Worm (Caenorhabditis elegans) whole organism, late embryonic: ENCODE results near the gene flp-26.
A peak's percentile ranks its signal among the peaks of the same experiment; 100 is the strongest.

Experiments used
- C08G9.2 ChIP-seq: sonication (generic microtip); optimal IDR thresholded peaks from 2 replicates; lab custom pipeline; 2016; ENCODE audit warnings: mild to moderate bottlenecking, missing genetic modification characterization, moderate library complexity, missing compliant biosample characterization
- F13H6.1 ChIP-seq: sonication (generic microtip); optimal IDR thresholded peaks from 2 replicates; lab custom pipeline; 2016; ENCODE audit warnings: missing genetic modification characterization, missing compliant biosample characterization
- K09A11.1 ChIP-seq: sonication (generic microtip); optimal IDR thresholded peaks from 2 replicates; lab custom pipeline; 2017; ENCODE audit warnings: antibody characterized with exemption, mild to moderate bottlenecking, missing genetic modification characterization, missing compliant biosample characterization; ENCODE audit not compliant: insufficient read depth
- ama-1 ChIP-seq: fragments of 150-350 bp; optimal IDR thresholded peaks from 2 replicates; lab custom pipeline; 2014
- ceh-18 ChIP-seq: sonication (generic microtip); optimal IDR thresholded peaks from 2 replicates; lab custom pipeline; 2016; ENCODE audit warnings: missing genetic modification characterization, missing compliant biosample characterization
- ceh-2 ChIP-seq: sonication (generic microtip); optimal IDR thresholded peaks from 2 replicates; lab custom pipeline; 2016; ENCODE audit warnings: missing genotype, missing genetic modification characterization, missing compliant biosample characterization
- ceh-30 ChIP-seq: fragments of 150-350 bp; optimal IDR thresholded peaks from 2 replicates; lab custom pipeline; 2014; ENCODE audit warnings: missing biosample characterization, missing genetic modification characterization
- ceh-31 ChIP-seq: sonication (generic microtip); optimal IDR thresholded peaks from 2 replicates; lab custom pipeline; 2016; ENCODE audit warnings: missing genetic modification characterization, missing compliant biosample characterization
- ceh-34 ChIP-seq: sonication (generic microtip); optimal IDR thresholded peaks from 2 replicates; lab custom pipeline; 2016; ENCODE audit warnings: mild to moderate bottlenecking, missing genetic modification characterization, missing compliant biosample characterization
- ceh-6 ChIP-seq: fragments of 200-800 bp; sonication (Bioruptor generic); optimal IDR thresholded peaks from 2 replicates; lab custom pipeline; 2018; ENCODE audit warnings: mild to moderate bottlenecking, missing genetic modification characterization, missing compliant biosample characterization
- elt-2 ChIP-seq: sonication (generic microtip); optimal IDR thresholded peaks from 2 replicates; lab custom pipeline; 2016; ENCODE audit warnings: missing genetic modification reagents, missing genetic modification characterization, missing compliant biosample characterization
- ets-4 ChIP-seq: sonication (generic microtip); optimal IDR thresholded peaks from 2 replicates; lab custom pipeline; 2016; ENCODE audit warnings: missing genetic modification characterization, missing compliant biosample characterization
- fkh-10 ChIP-seq: fragments of 150-350 bp; optimal IDR thresholded peaks from 2 replicates; lab custom pipeline; 2014; ENCODE audit warnings: missing biosample characterization, missing genetic modification reagents, missing genetic modification characterization
- fkh-6 ChIP-seq: sonication (generic microtip); optimal IDR thresholded peaks from 2 replicates; lab custom pipeline; 2016; ENCODE audit warnings: missing genetic modification characterization, missing compliant biosample characterization
- gmeb-2 ChIP-seq: sonication (generic microtip); optimal IDR thresholded peaks from 2 replicates; lab custom pipeline; 2016; ENCODE audit warnings: missing genetic modification characterization, inconsistent platforms, missing compliant biosample characterization
- hlh-15 ChIP-seq: sonication (generic microtip); optimal IDR thresholded peaks from 2 replicates; lab custom pipeline; 2016; ENCODE audit warnings: missing genetic modification characterization, missing compliant biosample characterization
- hlh-30 ChIP-seq: sonication (generic microtip); optimal IDR thresholded peaks from 2 replicates; lab custom pipeline; 2017; ENCODE audit warnings: antibody characterized with exemption, missing genetic modification characterization, missing compliant biosample characterization; ENCODE audit not compliant: insufficient read depth
- hlh-8 ChIP-seq: sonication (generic microtip); optimal IDR thresholded peaks from 2 replicates; lab custom pipeline; 2016; ENCODE audit warnings: missing genotype, missing genetic modification characterization, missing compliant biosample characterization
- lim-6 ChIP-seq: sonication (generic microtip); optimal IDR thresholded peaks from 2 replicates; lab custom pipeline; 2016; ENCODE audit warnings: missing genetic modification characterization, missing compliant biosample characterization
- mec-3 ChIP-seq: sonication (generic microtip); optimal IDR thresholded peaks from 2 replicates; lab custom pipeline; 2016; ENCODE audit warnings: borderline replicate concordance, missing genetic modification characterization, missing compliant biosample characterization
- nhr-11 ChIP-seq: fragments of 150-350 bp; optimal IDR thresholded peaks from 2 replicates; lab custom pipeline; 2014; ENCODE audit warnings: missing biosample characterization, missing genetic modification characterization
- nhr-232 ChIP-seq: sonication (generic microtip); optimal IDR thresholded peaks from 2 replicates; lab custom pipeline; 2016; ENCODE audit warnings: missing genetic modification characterization, missing compliant biosample characterization
- pag-3 ChIP-seq: sonication (generic microtip); optimal IDR thresholded peaks from 2 replicates; lab custom pipeline; 2016; ENCODE audit warnings: missing compliant biosample characterization, missing genetic modification characterization, borderline replicate concordance
- pat-9 ChIP-seq: fragments of 200-800 bp; sonication (Bioruptor generic); optimal IDR thresholded peaks from 2 replicates; lab custom pipeline; 2018; ENCODE audit warnings: mild to moderate bottlenecking, missing genetic modification characterization, moderate library complexity, missing compliant biosample characterization
- pha-2 ChIP-seq: sonication (generic microtip); optimal IDR thresholded peaks from 2 replicates; lab custom pipeline; 2017; ENCODE audit warnings: mild to moderate bottlenecking, missing genetic modification characterization, missing compliant biosample characterization
- pha-4 ChIP-seq: fragments of 150-350 bp; optimal IDR thresholded peaks from 2 replicates; lab custom pipeline; 2018; ENCODE audit warnings: missing biosample characterization, missing genetic modification reagents, missing genetic modification characterization
- pros-1 ChIP-seq: fragments of 150-350 bp; optimal IDR thresholded peaks from 2 replicates; lab custom pipeline; 2014; ENCODE audit warnings: missing biosample characterization, missing genetic modification reagents, missing genetic modification characterization
- sdc-2 ChIP-seq: sonication (generic microtip); optimal IDR thresholded peaks from 2 replicates; lab custom pipeline; 2016; ENCODE audit warnings: missing genotype, missing genetic modification characterization, missing compliant biosample characterization
- sox-2 ChIP-seq: fragments of 200-800 bp; sonication (Bioruptor generic); IDR thresholded peaks from 2 replicates; pipeline ENCODE4 v1.3.6; 2022; ENCODE audit warnings: missing genetic modification reagents, missing genetic modification characterization, missing compliant biosample characterization
- tbx-2 ChIP-seq: sonication (generic microtip); optimal IDR thresholded peaks from 2 replicates; lab custom pipeline; 2016; ENCODE audit warnings: missing genetic modification characterization, missing compliant biosample characterization
- unc-42 ChIP-seq: sonication (generic microtip); optimal IDR thresholded peaks from 2 replicates; lab custom pipeline; 2016; ENCODE audit warnings: missing genotype, missing genetic modification characterization, missing compliant biosample characterization
- unc-55 ChIP-seq: sonication (generic microtip); optimal IDR thresholded peaks from 2 replicates; lab custom pipeline; 2017; ENCODE audit warnings: missing biosample characterization, missing genetic modification reagents, missing genetic modification characterization
- zip-5 ChIP-seq: sonication (generic microtip); optimal IDR thresholded peaks from 2 replicates; lab custom pipeline; 2016; ENCODE audit warnings: missing genetic modification characterization, missing compliant biosample characterization

The flp-26 gene

ce11 chrX:7028836-7029235 is at the start of gene flp-26:
TSS of gene flp-26 (plus strand) at chrX:7029136.
- TF ChIP-seq pha-4 (tag; lab: Kevin White, UChicago) (no peak), mec-3 (tag; lab: Kevin White, UChicago) (no peak), hlh-30 (no peak), unc-42 (tag; lab: Kevin White, UChicago) (no peak), K09A11.1 (tag; lab: Kevin White, UChicago) (no peak)
- TF ChIP-seq, all 69 proteins: peak for 0

ce11 chrX:6988212-6988611 is 40.7 kb upstream of the flp-26 start:
- no peak for TF ChIP-seq C08G9.2 (tag; lab: Kevin White, UChicago)
- TF ChIP-seq pros-1 (tag; lab: Kevin White, UChicago), result no peak
- no peak for TF ChIP-seq elt-2
- TF ChIP-seq hlh-15 (tag; lab: Kevin White, UChicago), result no peak
- no peak for TF ChIP-seq fkh-6
- no peak for TF ChIP-seq zip-5 (tag; lab: Kevin White, UChicago)
- no peak for TF ChIP-seq F13H6.1 (tag; lab: Kevin White, UChicago)
- no peak for TF ChIP-seq ceh-30 (tag; lab: Kevin White, UChicago)
- TF ChIP-seq unc-55 (GFP tag; lab: Kevin White, UChicago), result no peak
- TF ChIP-seq ceh-6 (GFP tag; lab: Kevin White, UChicago), result no peak
- no peak for TF ChIP-seq nhr-232 (tag; lab: Kevin White, UChicago)
- no peak for TF ChIP-seq ama-1 (lab: Kevin White, UChicago)
- TF ChIP-seq ceh-2, result no peak
- no peak for TF ChIP-seq fkh-10 (GFP tag; lab: Kevin White, UChicago)
- TF ChIP-seq sox-2 (GFP tag; lab: Robert Waterston, UW), result no peak
- no peak for TF ChIP-seq pat-9
- no peak for TF ChIP-seq ceh-31 (tag; lab: Kevin White, UChicago)
- TF ChIP-seq unc-42 (tag; lab: Kevin White, UChicago), result no peak

ce11 chrX:6989342-6989741 is 39.6 kb upstream of the flp-26 start, which contains the start of gene F01E11.18:
TSS of gene F01E11.18 (plus strand) at chrX:6989642.
- no peak for TF ChIP-seq ceh-6 (GFP tag; lab: Kevin White, UChicago)
- TF ChIP-seq fkh-6, result no peak
- no peak for TF ChIP-seq ceh-18 (tag; lab: Kevin White, UChicago)
- TF ChIP-seq hlh-8, result no peak
- TF ChIP-seq ama-1 (lab: Kevin White, UChicago), result no peak
- TF ChIP-seq sdc-2 (tag; lab: Kevin White, UChicago), result no peak
- no peak for TF ChIP-seq tbx-2 (tag; lab: Kevin White, UChicago)
- TF ChIP-seq elt-2, result no peak
- TF ChIP-seq pag-3 (tag; lab: Kevin White, UChicago), result no peak

ce11 chrX:6991427-6991826 is 37.5 kb upstream of the flp-26 start, which contains the start of gene ugt-57:
TSS of gene ugt-57 (plus strand) at chrX:6991727.
- TF ChIP-seq pha-2 (no peak), zip-5 (tag; lab: Kevin White, UChicago) (no peak), lim-6 (tag; lab: Kevin White, UChicago) (no peak), mec-3 (tag; lab: Kevin White, UChicago) (no peak), ceh-2 (no peak), nhr-11 (tag; lab: Kevin White, UChicago) (no peak), ets-4 (tag; lab: Kevin White, UChicago) (no peak), K09A11.1 (tag; lab: Kevin White, UChicago) (no peak), gmeb-2 (tag; lab: Kevin White, UChicago) (no peak), hlh-30 (no peak)

ce11 chrX:6996448-6996847 is 32.5 kb upstream of the flp-26 start, which contains the start of the genes F01E11.20 and tsp-16:
TSS of gene F01E11.20 (minus strand) at chrX:6996548.
TSS of gene tsp-16 (minus strand) at chrX:6996620.
- TF ChIP-seq sdc-2 (tag; lab: Kevin White, UChicago) (no peak), ceh-34 (tag; lab: Kevin White, UChicago) (peak; percentile 17)
- TF ChIP-seq, all 69 proteins: peak for 1
